Fruit fly (Drosophila melanogaster) whole organism, embryonic: ENCODE measurements around the gene Inx5.

Experiments used
- Bdp1 ChIP-seq: fragments of 200-800 bp; sonication (Bioruptor generic); optimal IDR thresholded peaks from 3 replicates; lab custom pipeline; 2016; ENCODE audit warnings: missing biosample characterization, missing genetic modification characterization
- C15 ChIP-seq: fragments of 200-800 bp; sonication (Bioruptor generic); IDR thresholded peaks from 3 replicates; pipeline ENCODE4 v1.3.6; 2022; ENCODE audit warnings: missing biosample characterization, missing genetic modification characterization
- CG10267 ChIP-seq: fragments of 200-800 bp; sonication (Bioruptor generic); optimal IDR thresholded peaks from 2 replicates; lab custom pipeline; 2018; ENCODE audit warnings: missing biosample characterization, mild to moderate bottlenecking, missing genetic modification characterization, moderate library complexity
- CG11456 ChIP-seq: fragments of 200-800 bp; sonication (Bioruptor generic); IDR thresholded peaks from 3 replicates; pipeline ENCODE4 v1.3.6; 2022; ENCODE audit warnings: missing biosample characterization, missing genetic modification characterization
- CG11696 ChIP-seq: fragments of 200-800 bp; sonication (Bioruptor generic); IDR thresholded peaks from 2 replicates; pipeline ENCODE4 v1.3.6; 2022; ENCODE audit warnings: missing biosample characterization, missing genetic modification characterization
- CG1233 ChIP-seq: fragments of 200-800 bp; sonication (Bioruptor generic); optimal IDR thresholded peaks from 4 replicates; lab custom pipeline; 2018; ENCODE audit warnings: missing biosample characterization, mild to moderate bottlenecking, missing genetic modification characterization
- CG1602 ChIP-seq: fragments of 200-800 bp; sonication (Bioruptor generic); optimal IDR thresholded peaks from 3 replicates; lab custom pipeline; 2016; ENCODE audit warnings: missing biosample characterization, missing genetic modification characterization
- CG16863 ChIP-seq: fragments of 200-800 bp; sonication (Bioruptor generic); optimal IDR thresholded peaks from 3 replicates; lab custom pipeline; 2016; ENCODE audit warnings: missing biosample characterization, missing genetic modification characterization
- CG17568 ChIP-seq: fragments of 200-800 bp; sonication (Bioruptor generic); optimal IDR thresholded peaks from 2 replicates; lab custom pipeline; 2018; ENCODE audit warnings: missing biosample characterization, mild to moderate bottlenecking, missing genetic modification characterization, moderate library complexity
- CG30431 ChIP-seq: fragments of 200-800 bp; sonication (Bioruptor generic); optimal IDR thresholded peaks from 2 replicates; lab custom pipeline; 2017; ENCODE audit warnings: missing biosample characterization, missing genetic modification characterization
- CG31224 ChIP-seq: fragments of 200-800 bp; sonication (Bioruptor generic); IDR thresholded peaks from 2 replicates; pipeline ENCODE4 v1.3.6; 2022; ENCODE audit warnings: missing biosample characterization, missing genetic modification characterization
- CG3163 ChIP-seq: fragments of 200-800 bp; sonication (Bioruptor generic); optimal IDR thresholded peaks from 3 replicates; lab custom pipeline; 2016; ENCODE audit warnings: missing biosample characterization, missing genetic modification characterization
- CG32772 ChIP-seq: fragments of 200-800 bp; sonication (Bioruptor generic); IDR thresholded peaks from 2 replicates; pipeline ENCODE4 v1.3.6; 2022; ENCODE audit warnings: missing biosample characterization, missing genetic modification characterization
- CG5953 ChIP-seq: fragments of 200-800 bp; sonication (Bioruptor generic); IDR thresholded peaks from 2 replicates; pipeline ENCODE4 v1.3.6; 2022; ENCODE audit warnings: missing biosample characterization, missing genetic modification characterization
- CG6254 ChIP-seq: fragments of 200-800 bp; sonication (Bioruptor generic); optimal IDR thresholded peaks from 3 replicates; lab custom pipeline; 2017; ENCODE audit warnings: mild to moderate bottlenecking, missing biosample characterization, missing genetic modification reagents, missing genetic modification characterization
- CG6791 ChIP-seq: fragments of 200-800 bp; sonication (Bioruptor generic); IDR thresholded peaks from 3 replicates; pipeline ENCODE4 v1.3.6; 2022; ENCODE audit warnings: missing biosample characterization, missing genetic modification characterization; ENCODE audit not compliant: partially characterized antibody
- CG7786 ChIP-seq: fragments of 200-800 bp; sonication (Bioruptor generic); optimal IDR thresholded peaks from 2 replicates; lab custom pipeline; 2016; ENCODE audit warnings: missing biosample characterization, missing genetic modification characterization
- CG7928 ChIP-seq: fragments of 200-800 bp; sonication (Bioruptor generic); optimal IDR thresholded peaks from 2 replicates; lab custom pipeline; 2017; ENCODE audit warnings: missing biosample characterization, mild to moderate bottlenecking, missing genetic modification characterization
- Dip3 ChIP-seq: fragments of 200-800 bp; sonication (Bioruptor generic); optimal IDR thresholded peaks from 3 replicates; lab custom pipeline; 2016; ENCODE audit warnings: missing biosample characterization, missing genetic modification characterization
- E2f2 ChIP-seq: fragments of 200-800 bp; sonication (Bioruptor generic); IDR thresholded peaks from 2 replicates; pipeline ENCODE4 v1.3.6; 2022; ENCODE audit warnings: missing biosample characterization, missing genetic modification characterization
- ERR ChIP-seq: fragments of 200-800 bp; sonication (Bioruptor generic); optimal IDR thresholded peaks from 2 replicates; lab custom pipeline; 2016; ENCODE audit warnings: missing biosample characterization, missing genetic modification characterization
- Ets65A ChIP-seq: fragments of 200-800 bp; sonication (Bioruptor generic); peaks from one replicate; lab custom pipeline; 2016; ENCODE audit warnings: missing biosample characterization, missing genetic modification characterization
- HLHmδ ChIP-seq: fragments of 200-800 bp; sonication (Bioruptor generic); optimal IDR thresholded peaks from 2 replicates; lab custom pipeline; 2018; ENCODE audit warnings: missing biosample characterization, mild to moderate bottlenecking, missing genetic modification characterization, moderate library complexity
- Hr39 ChIP-seq: fragments of >200 bp; optimal IDR thresholded peaks from 2 replicates; lab custom pipeline; 2017
- Hr51 ChIP-seq, 2 experiments: fragments of 200-800 bp; sonication (Bioruptor generic); optimal IDR thresholded peaks; 2 replicates in 1 of 2; 3 replicates in 1 of 2; lab custom pipeline; 2016 to 2018; ENCODE audit warnings: missing biosample characterization in 2 of 2, missing genetic modification characterization in 2 of 2, mild to moderate bottlenecking in 1 of 2, moderate library complexity in 1 of 2
- Optix ChIP-seq: fragments of 200-800 bp; sonication (Bioruptor generic); IDR thresholded peaks from 3 replicates; pipeline ENCODE4 v1.3.6; 2022; ENCODE audit warnings: missing biosample characterization, missing genetic modification characterization
- Ravus ChIP-seq: fragments of 200-800 bp; sonication (Bioruptor generic); IDR thresholded peaks from 2 replicates; pipeline ENCODE4 v1.3.6; 2022; ENCODE audit warnings: missing biosample characterization, missing genetic modification characterization
- Sin3A ChIP-seq: fragments of >200 bp; optimal IDR thresholded peaks from 2 replicates; lab custom pipeline; 2018
- Six4 ChIP-seq: fragments of 200-800 bp; sonication (Bioruptor generic); optimal IDR thresholded peaks from 2 replicates; lab custom pipeline; 2016; ENCODE audit warnings: missing biosample characterization, missing genetic modification characterization
- Trl ChIP-seq, 3 experiments: fragments of >200 bp in 2 of 3; fragments of 200-800 bp in 1 of 3; sonication (Bioruptor generic) in 1 of 3; optimal IDR thresholded peaks; 2 replicates in 1 of 3; 3 replicates in 2 of 3; lab custom pipeline; 2016 to 2017; ENCODE audit warnings: missing biosample characterization in 1 of 3, missing genetic modification characterization in 1 of 3
- bigmax ChIP-seq: fragments of 200-800 bp; sonication (Bioruptor generic); optimal IDR thresholded peaks from 2 replicates; lab custom pipeline; 2018; ENCODE audit warnings: missing biosample characterization, mild to moderate bottlenecking, missing genetic modification characterization
- cad ChIP-seq: fragments of >200 bp; optimal IDR thresholded peaks from 2 replicates; lab custom pipeline; 2017; ENCODE audit warnings: missing biosample characterization, missing genetic modification characterization
- eve ChIP-seq, 2 experiments: fragments of >200 bp; optimal IDR thresholded peaks; 2 replicates each; lab custom pipeline; 2017; ENCODE audit warnings: missing biosample characterization in 2 of 2, missing genetic modification characterization in 2 of 2
- gcm ChIP-seq: fragments of 200-800 bp; sonication (Bioruptor generic); optimal IDR thresholded peaks from 2 replicates; lab custom pipeline; 2019; ENCODE audit warnings: missing biosample characterization, mild to moderate bottlenecking, missing genetic modification characterization, moderate library complexity
- kay ChIP-seq: fragments of 200-800 bp; sonication (Bioruptor generic); optimal IDR thresholded peaks from 2 replicates; lab custom pipeline; 2016; ENCODE audit warnings: missing biosample characterization, missing genetic modification characterization
- nmo ChIP-seq: fragments of 200-800 bp; sonication (Bioruptor generic); optimal IDR thresholded peaks from 2 replicates; lab custom pipeline; 2018; ENCODE audit warnings: missing biosample characterization, mild to moderate bottlenecking, missing genetic modification characterization, moderate library complexity
- pho ChIP-seq: fragments of 200-800 bp; sonication (Bioruptor generic); optimal IDR thresholded peaks from 2 replicates; lab custom pipeline; 2016; ENCODE audit warnings: missing biosample characterization, missing genetic modification characterization
- row ChIP-seq: fragments of 200-800 bp; sonication (Bioruptor generic); IDR thresholded peaks from 3 replicates; pipeline ENCODE4 v1.3.6; 2022; ENCODE audit warnings: missing biosample characterization, missing genetic modification characterization
- scrt ChIP-seq: fragments of 200-800 bp; sonication (Bioruptor generic); optimal IDR thresholded peaks from 2 replicates; lab custom pipeline; 2018; ENCODE audit warnings: missing biosample characterization, mild to moderate bottlenecking, missing genetic modification characterization, moderate library complexity
- sens-2 ChIP-seq: fragments of 200-800 bp; sonication (Bioruptor generic); IDR thresholded peaks from 2 replicates; pipeline ENCODE4 v1.3.6; 2022; ENCODE audit warnings: missing biosample characterization, missing genetic modification characterization
- tin ChIP-seq: fragments of 200-800 bp; sonication (Bioruptor generic); optimal IDR thresholded peaks from 3 replicates; lab custom pipeline; 2016; ENCODE audit warnings: missing biosample characterization, missing genetic modification characterization
- ttk ChIP-seq: fragments of 200-800 bp; sonication (Bioruptor generic); IDR thresholded peaks from 2 replicates; pipeline ENCODE4 v2.1.2; 2022; ENCODE audit warnings: missing biosample characterization, missing genetic modification characterization
- twi ChIP-seq: fragments of 200-800 bp; optimal IDR thresholded peaks from 2 replicates; lab custom pipeline; 2019; ENCODE audit warnings: missing biosample characterization, mild to moderate bottlenecking, missing genetic modification characterization, moderate library complexity
- vvl ChIP-seq: fragments of 200-800 bp; sonication (Bioruptor generic); IDR thresholded peaks from 2 replicates; pipeline ENCODE4 v1.3.6; 2022; ENCODE audit warnings: missing biosample characterization, missing genetic modification characterization
- wor ChIP-seq: fragments of 200-800 bp; sonication (Bioruptor generic); IDR thresholded peaks from 2 replicates; pipeline ENCODE4 v1.3.6; 2022; ENCODE audit warnings: missing biosample characterization, missing genetic modification characterization

Inx5 gene

dm6 chrX:19166152-19166935 is 4.3 kb downstream of the Inx5 start (continued):
- 0 out of 3 replicates have a peak, but pooled peaks have one; percentile 8 for TF ChIP-seq Optix (GFP tag; lab: Robert Waterston, UW)
- TF ChIP-seq CG31224 (GFP tag; lab: Robert Waterston, UW) = no peak
- TF ChIP-seq CG1233 (GFP tag; lab: Kevin White, UChicago) = no peak
- no peak for TF ChIP-seq vvl (GFP tag; lab: Robert Waterston, UW)
- no peak for TF ChIP-seq kay (GFP tag; lab: Kevin White, UChicago)
- no peak for TF ChIP-seq CG5953 (GFP tag; lab: Robert Waterston, UW)
- no peak for TF ChIP-seq CG17568 (GFP tag; lab: Kevin White, UChicago)
- no peak for TF ChIP-seq CG30431
- TF ChIP-seq E2f2 = no peak
- no peak for TF ChIP-seq Sin3A
- no peak for TF ChIP-seq CG3163
- TF ChIP-seq row (GFP tag; lab: Robert Waterston, UW) = peak; percentile 49; the same call in 2 of the 3 replicates
- TF ChIP-seq sens-2 (GFP tag; lab: Robert Waterston, UW) = no peak
- no peak for TF ChIP-seq wor (GFP tag; lab: Robert Waterston, UW)
- TF ChIP-seq CG11696 (GFP tag; lab: Robert Waterston, UW) = peak; percentile 81
- 0 out of 3 replicates have a peak, but pooled peaks have one; percentile 29 for TF ChIP-seq CG11456
- peak; percentile 13 for TF ChIP-seq CG10267 (tag; lab: Kevin White, UChicago)
- no peak for TF ChIP-seq Trl (optimal IDR thresholded peaks at IDR 0.05; lab: Kevin White, UChicago)
- TF ChIP-seq Trl (GFP tag; optimal IDR thresholded peaks at IDR 0.05; lab: Kevin White, UChicago) = no peak
- TF ChIP-seq ERR (GFP tag; lab: Kevin White, UChicago) = no peak
- TF ChIP-seq Six4 (GFP tag; lab: Kevin White, UChicago) = no peak
- TF ChIP-seq C15 = no peak
- TF ChIP-seq HLHmδ = no peak
- peak in 1 of 2 experiments; percentile 46 for TF ChIP-seq eve (GFP tag; optimal IDR thresholded peaks at IDR 0.05; lab: Kevin White, UChicago)
- peak; percentile 9 for TF ChIP-seq CG16863
- TF ChIP-seq tin (GFP tag; lab: Kevin White, UChicago) = no peak
- peak; percentile 5 for TF ChIP-seq scrt
- TF ChIP-seq CG7928 (GFP tag; lab: Kevin White, UChicago) = no peak
- TF ChIP-seq cad (GFP tag; lab: Kevin White, UChicago) = no peak
- no peak for TF ChIP-seq Bdp1 (GFP tag; lab: Kevin White, UChicago)
- TF ChIP-seq Hr51 (GFP tag; optimal IDR thresholded peaks at IDR 0.05; lab: Kevin White, UChicago) = peak in 1 of 2 experiments; percentile 68
- TF ChIP-seq CG1602 = no peak
- no peak for TF ChIP-seq CG7786
- TF ChIP-seq gcm (GFP tag; lab: Kevin White, UChicago) = no peak
- TF ChIP-seq Hr39 (lab: Kevin White, UChicago) = no peak
- no peak for TF ChIP-seq CG6791 (GFP tag; lab: Robert Waterston, UW)
- peak; percentile 50 for TF ChIP-seq nmo (GFP tag; lab: Kevin White, UChicago)
- TF ChIP-seq CG6254 (GFP tag; lab: Kevin White, UChicago) = no peak
- no peak for TF ChIP-seq bigmax
- no peak for TF ChIP-seq Dip3 (GFP tag; lab: Kevin White, UChicago)
- peak; percentile 20 for TF ChIP-seq Ets65A (GFP tag; lab: Kevin White, UChicago)
- TF ChIP-seq CG32772 = no peak
- no peak for TF ChIP-seq Ravus (GFP tag; lab: Robert Waterston, UW)
- no peak for TF ChIP-seq twi
- no peak for TF ChIP-seq ttk (GFP tag; lab: Robert Waterston, UW)
- peak; percentile 36 for TF ChIP-seq pho
